Fruit fly (Drosophila melanogaster): Measurements from ENCODE around the gene betaTub97EF.

The betaTub97EF gene

DNA sequence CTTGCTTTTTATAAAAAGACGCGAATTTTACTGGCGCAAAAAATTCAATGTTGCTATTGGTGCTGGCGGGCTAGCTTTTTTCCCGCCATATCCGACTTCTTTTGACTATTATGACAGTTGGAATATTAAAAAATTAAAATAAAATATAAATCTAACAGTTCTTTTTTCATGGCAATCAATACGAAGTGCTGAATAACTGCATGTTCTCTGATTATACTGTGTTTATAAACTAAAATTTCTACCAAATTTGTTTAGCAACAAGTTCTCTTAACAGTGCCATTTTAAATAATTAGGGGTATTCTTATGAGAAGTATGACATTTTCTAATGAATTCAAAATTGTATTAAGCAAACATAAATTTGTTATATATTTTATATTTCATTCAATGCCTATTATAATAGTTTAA, 68.8 kb downstream of the betaTub97EF start, which contains the start of gene Boh1 (continued):
- no peak for TF ChIP-seq amos (GFP tag; IDR thresholded peaks at IDR 0.05; ENCODE audit: partially characterized antibody)
- peak; percentile 6 for TF ChIP-seq CG18764 (GFP tag; optimal IDR thresholded peaks at IDR 0.05)
- no peak for TF ChIP-seq CG17612 (GFP tag; IDR thresholded peaks at IDR 0.05)
- no peak for TF ChIP-seq CG18599 (GFP tag; optimal IDR thresholded peaks at IDR 0.05)
- TF ChIP-seq Dp (GFP tag; optimal IDR thresholded peaks at IDR 0.05) = peak; percentile 6
- no peak for TF ChIP-seq Dip2 (GFP tag; IDR thresholded peaks at IDR 0.05)
- no peak for TF ChIP-seq Ada2b (GFP tag; IDR thresholded peaks at IDR 0.05)
- TF ChIP-seq CG17829 (tag; optimal IDR thresholded peaks at IDR 0.05) = peak; percentile 70
- TF ChIP-seq pfk (GFP tag; optimal IDR thresholded peaks at IDR 0.05) = no peak
- TF ChIP-seq CG42726 (GFP tag; IDR thresholded peaks at IDR 0.05; ENCODE audit: partially characterized antibody) = no peak
- TF ChIP-seq CG6683 (GFP tag; optimal IDR thresholded peaks at IDR 0.05) = no peak
- peak; percentile 84 for TF ChIP-seq wek (GFP tag; optimal IDR thresholded peaks at IDR 0.05)
- peak; percentile 36 for TF ChIP-seq CG10979 (tag; optimal IDR thresholded peaks at IDR 0.05)
- no peak for TF ChIP-seq CG11723 (GFP tag; optimal IDR thresholded peaks at IDR 0.05)
